Worm (Caenorhabditis elegans): ENCODE results near the gene srw-16.

srw-16 gene

DNA sequence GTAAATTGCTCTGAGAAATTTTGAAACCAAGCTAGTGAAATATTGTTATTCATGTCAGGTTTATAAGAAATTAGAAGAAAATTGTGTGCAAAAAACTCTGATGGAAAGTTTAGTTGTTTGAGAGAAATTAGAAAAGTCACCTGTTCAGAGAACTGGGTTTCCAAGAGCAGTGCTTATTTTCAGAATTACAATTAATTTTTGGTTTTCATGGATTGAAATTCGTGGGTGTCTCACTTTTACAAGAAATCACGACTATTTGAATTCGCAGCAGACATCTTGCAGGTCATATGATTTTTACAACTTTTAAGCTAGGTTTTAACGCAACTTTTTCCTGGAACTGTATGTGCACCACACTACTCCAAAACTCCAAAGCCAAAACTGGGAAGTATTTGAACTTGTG is 34.4 kb upstream of the srw-16 start, which contains the start of gene srz-10:
TSS of gene srz-10 (minus strand) at position 88 of the 400 bp plus-strand sequence.
- TF ChIP-seq cebp-1 (GFP tag; IDR thresholded peaks at IDR 0.05), result no peak
- TF ChIP-seq cebp-1 (tag; optimal IDR thresholded peaks at IDR 0.05), result no peak
- no peak for TF ChIP-seq Y53G8AR.9 (GFP tag; conservative IDR thresholded peaks at IDR 0.05)

DNA sequence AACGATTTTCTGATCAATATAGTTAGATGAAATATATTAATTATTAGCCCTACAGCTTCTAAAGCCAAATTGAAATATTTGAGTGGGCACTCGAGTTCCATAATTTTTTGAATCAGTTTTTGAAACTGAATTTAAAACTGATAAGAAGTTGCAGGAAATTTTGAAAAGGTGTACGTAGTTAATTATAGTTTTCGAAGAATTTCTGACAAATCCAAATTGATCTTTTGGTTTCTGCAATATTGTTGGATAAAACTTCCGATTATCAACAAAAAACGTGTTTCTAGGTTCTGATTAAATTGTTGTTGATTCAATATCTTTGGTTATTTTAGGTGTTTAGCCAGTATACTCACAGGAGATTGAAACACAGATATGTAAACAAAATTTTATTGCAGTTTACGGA is 32.1 kb upstream of the srw-16 start, which contains the start of gene T26H8.4:
TSS of gene T26H8.4 (minus strand) at position 101 of the 400 bp plus-strand sequence.
- TF ChIP-seq fkh-3 (tag; optimal IDR thresholded peaks at IDR 0.05), result no peak
- no peak for TF ChIP-seq B0261.1 (tag; optimal IDR thresholded peaks at IDR 0.05)
- no peak for TF ChIP-seq lin-26 (GFP tag; IDR thresholded peaks at IDR 0.05)
- no peak for TF ChIP-seq egl-44 (GFP tag; IDR thresholded peaks at IDR 0.05)
- TF ChIP-seq pbrm-1 (GFP tag; IDR thresholded peaks at IDR 0.05), result no peak
- no peak for TF ChIP-seq B0019.2 (GFP tag; conservative IDR thresholded peaks at IDR 0.05)
- TF ChIP-seq zfh-2 (GFP tag; conservative IDR thresholded peaks at IDR 0.05), result no peak
- no peak for TF ChIP-seq Y53F4B.3 (GFP tag; IDR thresholded peaks at IDR 0.05)
- TF ChIP-seq hmg-1.2 (GFP tag; IDR thresholded peaks at IDR 0.05), result no peak

DNA sequence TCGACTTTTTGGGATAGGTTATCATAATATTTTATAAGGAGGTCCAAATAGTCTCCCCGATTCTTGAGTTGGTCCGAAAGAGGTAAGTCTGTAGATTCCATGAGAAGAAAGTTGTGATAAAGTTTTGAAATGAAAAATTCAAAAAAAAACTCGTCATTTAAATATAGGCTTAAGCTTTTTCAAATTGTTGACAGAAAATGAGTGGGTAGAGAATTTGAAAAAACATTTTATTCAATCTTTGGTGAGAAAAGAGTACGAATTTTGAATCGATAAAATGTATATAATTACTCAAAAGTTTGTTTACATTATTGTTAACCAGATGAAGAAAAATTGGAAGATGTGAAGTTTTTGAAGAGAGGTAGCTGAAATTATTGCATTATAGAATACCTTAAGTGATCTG is 30.8 kb upstream of the srw-16 start, which contains the start of gene T26H8.5:
TSS of gene T26H8.5 (minus strand) at position 101 of the 400 bp plus-strand sequence.
- TF ChIP-seq Y67H2A.10 (GFP tag; conservative IDR thresholded peaks at IDR 0.05), result no peak
- TF ChIP-seq ztf-6 (GFP tag; IDR thresholded peaks at IDR 0.05), result no peak
- TF ChIP-seq Y95B8A.8 (GFP tag; IDR thresholded peaks at IDR 0.05), result no peak
- TF ChIP-seq madf-6 (GFP tag; IDR thresholded peaks at IDR 0.05), result no peak
- no peak for TF ChIP-seq aptf-2 (GFP tag; conservative IDR thresholded peaks at IDR 0.05)
- TF ChIP-seq attf-3 (GFP tag; conservative IDR thresholded peaks at IDR 0.05), result no peak
- no peak for TF ChIP-seq repo-1 (tag; optimal IDR thresholded peaks at IDR 0.05)
- TF ChIP-seq B0019.2 (GFP tag; conservative IDR thresholded peaks at IDR 0.05), result no peak
- no peak for TF ChIP-seq nfya-1 (tag; optimal IDR thresholded peaks at IDR 0.05; ENCODE audit: borderline replicate concordance, insufficient read depth)
- no peak for TF ChIP-seq snpc-1.1 (tag; optimal IDR thresholded peaks at IDR 0.05; ENCODE audit: insufficient read depth)
- TF ChIP-seq pbrm-1 (GFP tag; IDR thresholded peaks at IDR 0.05), result no peak
- TF ChIP-seq madf-3 (GFP tag; IDR thresholded peaks at IDR 0.05), result no peak
- no peak for TF ChIP-seq lin-54 (GFP tag; optimal IDR thresholded peaks at IDR 0.05)
- no peak for TF ChIP-seq cebp-2 (GFP tag; IDR thresholded peaks at IDR 0.05)
- no peak for TF ChIP-seq T26A5.8 (tag; optimal IDR thresholded peaks at IDR 0.05)
- no peak for TF ChIP-seq unc-130 (GFP tag; optimal IDR thresholded peaks at IDR 0.05)
- TF ChIP-seq tbp1 (GFP tag; optimal IDR thresholded peaks at IDR 0.05), result no peak
- no peak for TF ChIP-seq hlh-26 (GFP tag; conservative IDR thresholded peaks at IDR 0.05)
- TF ChIP-seq ztf-26 (tag; optimal IDR thresholded peaks at IDR 0.05), result no peak

DNA sequence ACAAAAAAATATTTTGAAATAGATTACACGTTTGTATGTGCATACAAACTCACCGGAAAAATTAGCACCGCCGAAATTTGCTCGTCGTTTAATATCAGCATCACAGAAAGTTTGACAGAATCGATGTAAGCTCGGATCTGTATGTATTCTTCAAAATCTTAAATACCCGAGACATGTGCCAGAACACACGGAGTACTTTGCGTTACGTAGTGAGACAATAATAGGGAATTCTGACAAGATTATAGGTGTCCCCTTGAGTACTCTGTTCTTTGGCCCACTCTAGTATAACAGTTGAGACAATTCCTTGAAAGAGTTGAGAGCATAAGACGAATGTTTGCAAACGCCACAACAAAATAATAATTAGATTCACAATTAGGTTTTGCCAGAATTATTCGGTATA is 29.0 kb upstream of the srw-16 start, which contains the start of gene srx-48:
TSS of gene srx-48 (minus strand) at position 101 of the 400 bp plus-strand sequence.
- TF ChIP-seq him-1 (tag; optimal IDR thresholded peaks at IDR 0.05) (no peak), snpc-4 (GFP tag; optimal IDR thresholded peaks at IDR 0.05) (no peak), snpc-4 (tag; optimal IDR thresholded peaks at IDR 0.05) (no peak), nhr-80 (tag; optimal IDR thresholded peaks at IDR 0.05) (no peak), ztf-6 (GFP tag; IDR thresholded peaks at IDR 0.05) (no peak), zim-3 (tag; optimal IDR thresholded peaks at IDR 0.05) (no peak), F23B12.7 (tag; optimal IDR thresholded peaks at IDR 0.05; ENCODE audit: insufficient read depth) (no peak)

All from whole organism, young adult.